Fruit fly (Drosophila melanogaster) whole organism, embryonic: Measurements from ENCODE around the gene CG17321.

ENCODE experiments used
- ATbp ChIP-seq: fragments of 200-800 bp; sonication (Bioruptor generic); optimal IDR thresholded peaks from 2 replicates; lab custom pipeline; 2017; ENCODE audit warnings: missing biosample characterization, mild to moderate bottlenecking, missing genetic modification characterization, missing genetic modification reagents
- Adf1 ChIP-seq: fragments of 200-800 bp; sonication (Bioruptor generic); IDR thresholded peaks from 2 replicates; pipeline ENCODE4 v1.3.6; 2022; ENCODE audit warnings: missing biosample characterization, missing genetic modification characterization
- Atf3 ChIP-seq: fragments of 200-800 bp; sonication (Bioruptor generic); optimal IDR thresholded peaks from 3 replicates; lab custom pipeline; 2016; ENCODE audit warnings: missing biosample characterization, missing genetic modification characterization
- BEAF-32 ChIP-seq: fragments of 200-800 bp; sonication (Bioruptor generic); optimal IDR thresholded peaks from 3 replicates; lab custom pipeline; 2017; ENCODE audit warnings: missing biosample characterization, missing genetic modification characterization, mild to moderate bottlenecking, moderate library complexity, missing genetic modification reagents
- BtbVII ChIP-seq: fragments of 200-800 bp; sonication (Bioruptor generic); optimal IDR thresholded peaks from 3 replicates; lab custom pipeline; 2017; ENCODE audit warnings: missing biosample characterization, mild to moderate bottlenecking, missing genetic modification characterization
- CG11695 ChIP-seq: fragments of 200-800 bp; sonication (Bioruptor generic); IDR thresholded peaks from 3 replicates; pipeline ENCODE4 v1.3.6; 2022; ENCODE audit warnings: missing biosample characterization, missing genetic modification characterization
- CG11696 ChIP-seq: fragments of 200-800 bp; sonication (Bioruptor generic); IDR thresholded peaks from 2 replicates; pipeline ENCODE4 v1.3.6; 2022; ENCODE audit warnings: missing biosample characterization, missing genetic modification characterization
- CG1233 ChIP-seq: fragments of 200-800 bp; sonication (Bioruptor generic); optimal IDR thresholded peaks from 4 replicates; lab custom pipeline; 2018; ENCODE audit warnings: missing biosample characterization, mild to moderate bottlenecking, missing genetic modification characterization
- CG13775 ChIP-seq: fragments of 200-800 bp; sonication (Bioruptor generic); optimal IDR thresholded peaks from 3 replicates; lab custom pipeline; 2017; ENCODE audit warnings: missing biosample characterization, mild to moderate bottlenecking, missing genetic modification characterization
- CG14667 ChIP-seq: fragments of 200-800 bp; sonication (Bioruptor generic); IDR thresholded peaks from 2 replicates; pipeline ENCODE4 v1.3.6; 2022; ENCODE audit warnings: missing biosample characterization, missing genetic modification characterization
- CG1603 ChIP-seq: fragments of 200-800 bp; sonication (Bioruptor generic); optimal IDR thresholded peaks from 2 replicates; lab custom pipeline; 2019; ENCODE audit warnings: missing biosample characterization, mild to moderate bottlenecking, missing genetic modification characterization, moderate library complexity
- CG16863 ChIP-seq: fragments of 200-800 bp; sonication (Bioruptor generic); optimal IDR thresholded peaks from 3 replicates; lab custom pipeline; 2016; ENCODE audit warnings: missing biosample characterization, missing genetic modification characterization
- CG17912 ChIP-seq: fragments of 200-800 bp; sonication (Bioruptor generic); optimal IDR thresholded peaks from 2 replicates; lab custom pipeline; 2018; ENCODE audit warnings: missing biosample characterization, mild to moderate bottlenecking, missing genetic modification characterization
- CG18262 ChIP-seq: fragments of 200-800 bp; optimal IDR thresholded peaks from 3 replicates; lab custom pipeline; 2019; ENCODE audit warnings: missing biosample characterization, mild to moderate bottlenecking, missing genetic modification characterization, moderate library complexity
- CG1832 ChIP-seq: fragments of 200-800 bp; sonication (Bioruptor generic); optimal IDR thresholded peaks from 2 replicates; lab custom pipeline; 2017; ENCODE audit warnings: missing biosample characterization, mild to moderate bottlenecking, missing genetic modification characterization, inconsistent platforms
- CG2712 ChIP-seq: fragments of 200-800 bp; optimal IDR thresholded peaks from 3 replicates; lab custom pipeline; 2019; ENCODE audit warnings: missing biosample characterization, mild to moderate bottlenecking, missing genetic modification characterization, moderate library complexity
- CG2875 ChIP-seq: fragments of 200-800 bp; sonication (Bioruptor generic); optimal IDR thresholded peaks from 2 replicates; lab custom pipeline; 2017; ENCODE audit warnings: missing biosample characterization, mild to moderate bottlenecking, missing genetic modification characterization, missing genetic modification reagents
- CG4730 ChIP-seq: fragments of 200-800 bp; sonication (Bioruptor generic); IDR thresholded peaks from 2 replicates; pipeline ENCODE4 v1.3.6; 2022; ENCODE audit warnings: missing biosample characterization, missing genetic modification characterization
- CG8281 ChIP-seq: fragments of 200-800 bp; sonication (Bioruptor generic); optimal IDR thresholded peaks from 2 replicates; lab custom pipeline; 2018; ENCODE audit warnings: missing biosample characterization, mild to moderate bottlenecking, missing genetic modification characterization, moderate library complexity
- CG8388 ChIP-seq: fragments of 200-800 bp; sonication (Bioruptor generic); optimal IDR thresholded peaks from 2 replicates; lab custom pipeline; 2019; ENCODE audit warnings: missing biosample characterization, mild to moderate bottlenecking, missing genetic modification characterization, moderate library complexity
- CG8924 ChIP-seq: fragments of 200-800 bp; optimal IDR thresholded peaks from 3 replicates; lab custom pipeline; 2019; ENCODE audit warnings: missing biosample characterization, mild to moderate bottlenecking, missing genetic modification characterization, moderate library complexity
- CG9876 ChIP-seq: fragments of 200-800 bp; sonication (Bioruptor generic); optimal IDR thresholded peaks from 2 replicates; lab custom pipeline; 2016; ENCODE audit warnings: missing biosample characterization, missing genetic modification characterization
- CTCF ChIP-seq: fragments of 200-800 bp; sonication (Bioruptor generic); optimal IDR thresholded peaks from 2 replicates; lab custom pipeline; 2017; ENCODE audit warnings: missing biosample characterization, mild to moderate bottlenecking, missing genetic modification characterization, moderate library complexity
- Chrac-16 ChIP-seq: fragments of 200-800 bp; sonication (Bioruptor generic); optimal IDR thresholded peaks from 3 replicates; lab custom pipeline; 2016; ENCODE audit warnings: missing biosample characterization, missing genetic modification characterization
- Dek ChIP-seq: fragments of 200-800 bp; sonication (Bioruptor generic); optimal IDR thresholded peaks from 3 replicates; lab custom pipeline; 2019; ENCODE audit warnings: missing biosample characterization, mild to moderate bottlenecking, missing genetic modification characterization, moderate library complexity
- HLH3B ChIP-seq: fragments of 200-800 bp; sonication (Bioruptor generic); IDR thresholded peaks from 2 replicates; pipeline ENCODE4 v1.3.6; 2022; ENCODE audit warnings: missing biosample characterization, missing genetic modification characterization
- Mrtf ChIP-seq: fragments of 200-800 bp; sonication (Bioruptor generic); IDR thresholded peaks from 3 replicates; pipeline ENCODE4 v1.3.6; 2022; ENCODE audit warnings: missing biosample characterization, missing genetic modification characterization
- Rfx ChIP-seq: fragments of 200-800 bp; sonication (Bioruptor generic); IDR thresholded peaks from 2 replicates; pipeline ENCODE4 v1.3.6; 2022; ENCODE audit warnings: missing biosample characterization, missing genetic modification characterization
- Side ChIP-seq: fragments of 200-800 bp; sonication (Bioruptor generic); optimal IDR thresholded peaks from 2 replicates; lab custom pipeline; 2016; ENCODE audit warnings: missing biosample characterization, missing genetic modification characterization
- Sox102F ChIP-seq: fragments of 200-800 bp; sonication (Bioruptor generic); optimal IDR thresholded peaks from 2 replicates; lab custom pipeline; 2018; ENCODE audit warnings: missing biosample characterization, mild to moderate bottlenecking, missing genetic modification characterization, moderate library complexity
- Ssrp ChIP-seq: fragments of 200-800 bp; sonication (Bioruptor generic); optimal IDR thresholded peaks from 2 replicates; lab custom pipeline; 2018; ENCODE audit warnings: missing biosample characterization, mild to moderate bottlenecking, missing genetic modification characterization, moderate library complexity
- Xrp1 ChIP-seq: fragments of 200-800 bp; sonication (Bioruptor generic); IDR thresholded peaks from 2 replicates; pipeline ENCODE4 v1.3.6; 2022; ENCODE audit warnings: missing biosample characterization, missing genetic modification characterization
- bowl ChIP-seq: fragments of 200-800 bp; sonication (Bioruptor generic); IDR thresholded peaks from 2 replicates; pipeline ENCODE4 v1.3.6; 2022; ENCODE audit warnings: missing biosample characterization, missing genetic modification characterization
- br ChIP-seq: fragments of >200 bp; optimal IDR thresholded peaks from 2 replicates; lab custom pipeline; 2017
- chinmo ChIP-seq: fragments of 200-800 bp; sonication (Bioruptor generic); IDR thresholded peaks from 4 replicates; pipeline ENCODE4 v1.3.6; 2022; ENCODE audit warnings: missing biosample characterization, missing genetic modification characterization; ENCODE audit not compliant: partially characterized antibody
- crol ChIP-seq: fragments of 200-800 bp; sonication (Bioruptor generic); IDR thresholded peaks from 2 replicates; pipeline ENCODE4 v1.3.6; 2022; ENCODE audit warnings: missing biosample characterization, missing genetic modification characterization
- dati ChIP-seq: fragments of 200-800 bp; sonication (Bioruptor generic); IDR thresholded peaks from 2 replicates; pipeline ENCODE4 v1.3.6; 2022; ENCODE audit warnings: missing biosample characterization, missing genetic modification characterization
- dm ChIP-seq: fragments of 200-800 bp; sonication (Bioruptor generic); optimal IDR thresholded peaks from 3 replicates; lab custom pipeline; 2016; ENCODE audit warnings: missing biosample characterization, missing genetic modification characterization
- dmrt11E ChIP-seq: fragments of 200-800 bp; sonication (Bioruptor generic); optimal IDR thresholded peaks from 3 replicates; lab custom pipeline; 2018; ENCODE audit warnings: missing biosample characterization, mild to moderate bottlenecking, missing genetic modification characterization, moderate library complexity
- exex ChIP-seq: fragments of 200-800 bp; sonication (Bioruptor generic); optimal IDR thresholded peaks from 4 replicates; lab custom pipeline; 2018; ENCODE audit warnings: missing biosample characterization, mild to moderate bottlenecking, missing genetic modification characterization, moderate library complexity
- gsb ChIP-seq: fragments of 200-800 bp; sonication (Bioruptor generic); IDR thresholded peaks from 2 replicates; pipeline ENCODE4 v1.3.6; 2022; ENCODE audit warnings: missing biosample characterization, missing genetic modification characterization
- kay ChIP-seq: fragments of 200-800 bp; sonication (Bioruptor generic); optimal IDR thresholded peaks from 2 replicates; lab custom pipeline; 2016; ENCODE audit warnings: missing biosample characterization, missing genetic modification characterization
- knrl ChIP-seq: fragments of 200-800 bp; sonication (Bioruptor generic); IDR thresholded peaks from 3 replicates; pipeline ENCODE4 v1.3.6; 2022; ENCODE audit warnings: missing biosample characterization, missing genetic modification characterization; ENCODE audit not compliant: partially characterized antibody
- luna ChIP-seq: fragments of 200-800 bp; sonication (Bioruptor generic); optimal IDR thresholded peaks from 2 replicates; lab custom pipeline; 2016; ENCODE audit warnings: missing biosample characterization, missing genetic modification characterization
- mirr ChIP-seq: fragments of 200-800 bp; sonication (Bioruptor generic); optimal IDR thresholded peaks from 3 replicates; lab custom pipeline; 2018; ENCODE audit warnings: missing biosample characterization, mild to moderate bottlenecking, missing genetic modification characterization
- phol ChIP-seq: fragments of 200-800 bp; sonication (Bioruptor generic); optimal IDR thresholded peaks from 3 replicates; lab custom pipeline; 2018; ENCODE audit warnings: missing biosample characterization, mild to moderate bottlenecking, missing genetic modification characterization, moderate library complexity
- pita ChIP-seq: fragments of 200-800 bp; sonication (Bioruptor generic); optimal IDR thresholded peaks from 2 replicates; lab custom pipeline; 2017; ENCODE audit warnings: missing biosample characterization, mild to moderate bottlenecking, missing genetic modification characterization
- prd ChIP-seq, 3 experiments: fragments of >200 bp in 2 of 3; fragments of 200-800 bp in 1 of 3; sonication (Bioruptor generic) in 1 of 3; optimal IDR thresholded peaks in 2 of 3; IDR thresholded peaks in 1 of 3; 2 replicates in 2 of 3; 3 replicates in 1 of 3; pipeline versions ENCODE4 v1.3.6 to Lab custom; 2017 to 2022; ENCODE audit warnings: missing biosample characterization in 1 of 3, missing genetic modification characterization in 1 of 3
- pum ChIP-seq: fragments of 200-800 bp; sonication (Bioruptor generic); optimal IDR thresholded peaks from 2 replicates; lab custom pipeline; 2016; ENCODE audit warnings: missing biosample characterization, missing genetic modification characterization
- sens-2 ChIP-seq: fragments of 200-800 bp; sonication (Bioruptor generic); IDR thresholded peaks from 2 replicates; pipeline ENCODE4 v1.3.6; 2022; ENCODE audit warnings: missing biosample characterization, missing genetic modification characterization
- sima ChIP-seq: fragments of 200-800 bp; sonication (Bioruptor generic); optimal IDR thresholded peaks from 2 replicates; lab custom pipeline; 2016; ENCODE audit warnings: missing biosample characterization, missing genetic modification characterization
- unpg ChIP-seq: fragments of 200-800 bp; sonication (Bioruptor generic); optimal IDR thresholded peaks from 3 replicates; lab custom pipeline; 2018; ENCODE audit warnings: missing biosample characterization, mild to moderate bottlenecking, missing genetic modification characterization, moderate library complexity

Gene CG17321

dm6 chr2L:18889311-18889710, 44.3 kb downstream of the CG17321 start (continued):
- TF ChIP-seq CG1603 (tag; lab: Kevin White, UChicago) (peak; percentile 12), CG18262 (peak; percentile 31), dati (no peak), CG2712 (tag; lab: Kevin White, UChicago) (peak; percentile 45), CG16863 (GFP tag; lab: Kevin White, UChicago) (no peak), CG17912 (GFP tag; lab: Kevin White, UChicago) (no peak), br (lab: Kevin White, UChicago) (no peak), kay (GFP tag; lab: Kevin White, UChicago) (no peak), CG11695 (GFP tag; lab: Robert Waterston, UW) (no peak), CG1233 (no peak), phol (tag; lab: Kevin White, UChicago) (peak; percentile 12), luna (GFP tag; lab: Kevin White, UChicago) (no peak), dmrt11E (tag; lab: Kevin White, UChicago) (peak; percentile 48), pita (no peak), bowl (GFP tag; lab: Robert Waterston, UW) (no peak), CTCF (GFP tag; lab: Kevin White, UChicago) (no peak), CG13775 (GFP tag; lab: Kevin White, UChicago) (no peak), dm (GFP tag; lab: Kevin White, UChicago) (no peak), CG11696 (GFP tag; lab: Robert Waterston, UW) (no peak), CG8924 (tag; lab: Kevin White, UChicago) (peak; percentile 5), Ssrp (tag; lab: Kevin White, UChicago) (no peak), ATbp (GFP tag; lab: Kevin White, UChicago) (peak; percentile 5), CG2875 (GFP tag; lab: Kevin White, UChicago) (no peak), CG9876 (GFP tag; lab: Kevin White, UChicago) (no peak), CG1832 (GFP tag; lab: Kevin White, UChicago) (no peak), Adf1 (GFP tag; lab: Robert Waterston, UW) (no peak), mirr (GFP tag; lab: Kevin White, UChicago) (no peak), CG8281 (tag; lab: Kevin White, UChicago) (no peak), sima (no peak), Dek (tag; lab: Kevin White, UChicago) (no peak), chinmo (GFP tag; lab: Robert Waterston, UW) (no peak), knrl (GFP tag; lab: Robert Waterston, UW) (no peak), pum (GFP tag; lab: Kevin White, UChicago) (no peak), Rfx (GFP tag; lab: Robert Waterston, UW) (peak; percentile 25; the same call in 1 of the 2 replicates), gsb (GFP tag; lab: Robert Waterston, UW) (no peak), unpg (peak; percentile 40), Sox102F (GFP tag; lab: Kevin White, UChicago) (peak; percentile 27), sens-2 (GFP tag; lab: Robert Waterston, UW) (0 out of 2 replicates have a peak, but pooled peaks have one; percentile 36), Atf3 (no peak), CG14667 (GFP tag; lab: Robert Waterston, UW) (no peak), CG4730 (GFP tag; lab: Robert Waterston, UW) (no peak), Chrac-16 (no peak), exex (tag; lab: Kevin White, UChicago) (no peak), Side (no peak), crol (GFP tag; lab: Robert Waterston, UW) (no peak), BtbVII (GFP tag; lab: Kevin White, UChicago) (no peak), prd (optimal IDR thresholded peaks at IDR 0.05; lab: Kevin White, UChicago) (no peak), prd (GFP tag; IDR thresholded peaks at IDR 0.05; lab: Robert Waterston, UW) (peak; percentile 60; the same call in 2 of the 3 replicates), Xrp1 (GFP tag; lab: Robert Waterston, UW) (peak; percentile 52; the same call in 1 of the 2 replicates), Mrtf (GFP tag; lab: Robert Waterston, UW) (no peak), HLH3B (no peak), CG8388 (GFP tag; lab: Kevin White, UChicago) (peak; percentile 17), BEAF-32 (GFP tag; lab: Kevin White, UChicago) (no peak)
